Fruit fly (Drosophila melanogaster) S2 (cell line): ENCODE results near the gene CG10481.

Source experiments
- CG8478 ChIP-seq: fragments of >200 bp; optimal IDR thresholded peaks from 2 replicates; lab custom pipeline; 2018
- CTCF ChIP-seq, 2 experiments: fragments of >200 bp; optimal IDR thresholded peaks; 2 replicates each; lab custom pipeline; 2018

DNA sequence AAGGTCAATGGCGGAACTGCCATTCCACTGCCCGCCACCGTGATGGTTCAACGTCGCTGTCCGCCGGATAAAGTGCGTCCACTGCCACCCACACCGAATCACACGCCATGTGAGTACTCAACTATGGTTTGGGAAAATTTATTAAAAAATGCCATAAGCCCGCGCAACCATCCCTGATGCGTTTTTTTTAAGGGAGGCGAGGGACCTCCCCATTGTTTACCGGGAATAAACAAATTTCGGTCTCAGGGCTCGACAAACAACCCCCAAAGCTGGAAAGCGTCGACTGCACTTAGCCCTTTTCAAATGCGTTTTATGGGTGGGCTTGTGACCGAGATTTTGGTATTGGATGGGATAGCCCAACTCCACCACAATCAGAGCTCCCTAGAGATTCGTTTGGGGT, 15.4 kb upstream of the CG10481 start:
- no peak for TF ChIP-seq CTCF (optimal IDR thresholded peaks at IDR 0.05; lab: Kevin White, UChicago)
- no peak for TF ChIP-seq CG8478
